Fruit fly (Drosophila melanogaster) whole organism, wandering third instar larva: ENCODE results near the gene PolrMT.

ENCODE experiments used
- Abd-B ChIP-seq: fragments of >200 bp; optimal IDR thresholded peaks from 2 replicates; lab custom pipeline; 2017; ENCODE audit warnings: missing biosample characterization, missing genetic modification characterization
- CG32264 ChIP-seq: fragments of 200-800 bp; sonication (Bioruptor generic); optimal IDR thresholded peaks from 2 replicates; lab custom pipeline; 2016; ENCODE audit warnings: missing biosample characterization, missing genetic modification characterization
- CG9705 ChIP-seq: fragments of 200-800 bp; sonication (Bioruptor generic); optimal IDR thresholded peaks from 2 replicates; lab custom pipeline; 2018; ENCODE audit warnings: missing biosample characterization, mild to moderate bottlenecking, missing genetic modification characterization
- Dfd ChIP-seq: fragments of >200 bp; optimal IDR thresholded peaks from 2 replicates; lab custom pipeline; 2017; ENCODE audit warnings: missing biosample characterization, missing genetic modification characterization
- Dif ChIP-seq: fragments of 200-275, 200-300 bp; sonication (Bioruptor generic); optimal IDR thresholded peaks from 2 replicates; lab custom pipeline; 2018; ENCODE audit warnings: missing biosample characterization, missing genetic modification characterization; ENCODE audit not compliant: partially characterized antibody
- GATAd ChIP-seq: sonication (Bioruptor generic); optimal IDR thresholded peaks from 2 replicates; lab custom pipeline; 2016; ENCODE audit warnings: missing biosample characterization, missing genetic modification characterization
- HLH106 ChIP-seq: fragments of 200-800 bp; optimal IDR thresholded peaks from 3 replicates; lab custom pipeline; 2019; ENCODE audit warnings: missing biosample characterization, mild to moderate bottlenecking, missing genetic modification characterization, moderate library complexity
- Hnf4 ChIP-seq: fragments of 200-800 bp; sonication (Bioruptor generic); optimal IDR thresholded peaks from 2 replicates; lab custom pipeline; 2016; ENCODE audit warnings: missing biosample characterization, mild to moderate bottlenecking, missing genetic modification characterization
- Hr78 ChIP-seq: fragments of >200 bp; optimal IDR thresholded peaks from 2 replicates; lab custom pipeline; 2017; ENCODE audit warnings: missing biosample characterization, missing genetic modification characterization
- Hr83 ChIP-seq: fragments of 200-300 bp; sonication (Bioruptor generic); optimal IDR thresholded peaks from 2 replicates; lab custom pipeline; 2016; ENCODE audit warnings: missing biosample characterization, mild to moderate bottlenecking, missing genetic modification characterization, moderate library complexity; ENCODE audit not compliant: poor library complexity, severe bottlenecking
- Jra ChIP-seq: sonication (Bioruptor generic); optimal IDR thresholded peaks from 2 replicates; lab custom pipeline; 2016; ENCODE audit warnings: missing biosample characterization, missing genetic modification characterization
- Myc ChIP-seq: fragments of >200 bp; optimal IDR thresholded peaks from 2 replicates; lab custom pipeline; 2017
- OdsH ChIP-seq: fragments of 200-800 bp; sonication (Bioruptor generic); optimal IDR thresholded peaks from 2 replicates; lab custom pipeline; 2016; ENCODE audit warnings: missing biosample characterization, mild to moderate bottlenecking, missing genetic modification characterization
- Rel ChIP-seq, 2 experiments: fragments of 200-800 bp; sonication (Bioruptor generic) in 1 of 2; optimal IDR thresholded peaks; 2 replicates in 1 of 2; 3 replicates in 1 of 2; lab custom pipeline; 2016 to 2019; ENCODE audit warnings: mild to moderate bottlenecking in 2 of 2, missing biosample characterization in 2 of 2, missing genetic modification characterization in 2 of 2, moderate library complexity in 1 of 2
- Sp1 ChIP-seq: fragments of 200-800 bp; sonication (Bioruptor generic); optimal IDR thresholded peaks from 3 replicates; lab custom pipeline; 2019; ENCODE audit warnings: missing biosample characterization, mild to moderate bottlenecking, missing genetic modification characterization, moderate library complexity
- Vsx2 ChIP-seq: fragments of 200-300, 225-300 bp; sonication (Bioruptor generic); optimal IDR thresholded peaks from 2 replicates; lab custom pipeline; 2018; ENCODE audit warnings: missing biosample characterization, missing genetic modification characterization; ENCODE audit not compliant: partially characterized antibody
- br ChIP-seq: fragments of 200-800 bp; sonication (Bioruptor generic); optimal IDR thresholded peaks from 2 replicates; lab custom pipeline; 2016; ENCODE audit warnings: missing biosample characterization, missing genetic modification characterization
- dl ChIP-seq, 2 experiments: fragments of 175-275, 200-275 bp in 1 of 2; fragments of 200-275 bp in 1 of 2; sonication (Bioruptor generic); optimal IDR thresholded peaks; lab custom pipeline; 2018; ENCODE audit warnings: mild to moderate bottlenecking in 2 of 2, missing biosample characterization in 2 of 2, missing genetic modification characterization in 2 of 2, moderate library complexity in 2 of 2; ENCODE audit not compliant: partially characterized antibody in 2 of 2, insufficient read depth in 1 of 2
- dmrt93B ChIP-seq: fragments of 200-800 bp; sonication (Bioruptor generic); optimal IDR thresholded peaks from 2 replicates; lab custom pipeline; 2018; ENCODE audit warnings: missing biosample characterization, mild to moderate bottlenecking, missing genetic modification characterization
- dsf ChIP-seq: sonication (Bioruptor generic); optimal IDR thresholded peaks from 2 replicates; lab custom pipeline; 2016; ENCODE audit warnings: missing biosample characterization, missing genetic modification characterization, borderline replicate concordance
- ey ChIP-seq: fragments of 200-800 bp; sonication (Bioruptor generic); optimal IDR thresholded peaks from 2 replicates; lab custom pipeline; 2016; ENCODE audit warnings: missing biosample characterization, missing genetic modification characterization
- foxo ChIP-seq, 2 experiments: fragments of 200-800 bp; sonication (Bioruptor generic); optimal IDR thresholded peaks; 2 replicates in 1 of 2; 3 replicates in 1 of 2; lab custom pipeline; 2016 to 2017; ENCODE audit warnings: missing biosample characterization in 2 of 2, missing genetic modification characterization in 2 of 2
- fru ChIP-seq: fragments of 200-800 bp; sonication (Bioruptor generic); optimal IDR thresholded peaks from 3 replicates; lab custom pipeline; 2016; ENCODE audit warnings: missing biosample characterization, mild to moderate bottlenecking, missing genetic modification characterization
- h ChIP-seq: fragments of 200-800 bp; sonication (Bioruptor generic); optimal IDR thresholded peaks from 3 replicates; lab custom pipeline; 2016; ENCODE audit warnings: missing biosample characterization, mild to moderate bottlenecking, missing genetic modification characterization
- jim ChIP-seq: fragments of 175-275, 200-325 bp; sonication (Bioruptor generic); optimal IDR thresholded peaks from 2 replicates; lab custom pipeline; 2016; ENCODE audit warnings: missing biosample characterization, mild to moderate bottlenecking, missing genetic modification characterization
- lola ChIP-seq: fragments of >200 bp; optimal IDR thresholded peaks from 2 replicates; lab custom pipeline; 2017; ENCODE audit warnings: missing biosample characterization, missing genetic modification characterization
- pan ChIP-seq: fragments of >200 bp; optimal IDR thresholded peaks from 2 replicates; lab custom pipeline; 2017
- psq ChIP-seq: fragments of 200-800 bp; sonication (Bioruptor generic); optimal IDR thresholded peaks from 3 replicates; lab custom pipeline; 2017; ENCODE audit warnings: missing biosample characterization, mild to moderate bottlenecking, missing genetic modification characterization, moderate library complexity
- rgr ChIP-seq: fragments of 200-800 bp; sonication (Bioruptor generic); optimal IDR thresholded peaks from 3 replicates; lab custom pipeline; 2016; ENCODE audit warnings: missing biosample characterization, mild to moderate bottlenecking, missing genetic modification characterization
- sage ChIP-seq: fragments of 200-800 bp; sonication (Bioruptor generic); optimal IDR thresholded peaks from 2 replicates; lab custom pipeline; 2016; ENCODE audit warnings: missing biosample characterization, mild to moderate bottlenecking, missing genetic modification characterization
- sv ChIP-seq: fragments of 200-800 bp; sonication (Bioruptor generic); optimal IDR thresholded peaks from 3 replicates; lab custom pipeline; 2016; ENCODE audit warnings: missing biosample characterization, missing genetic modification characterization
- tai ChIP-seq: sonication (Bioruptor generic); optimal IDR thresholded peaks from 2 replicates; lab custom pipeline; 2016; ENCODE audit warnings: missing biosample characterization, missing genetic modification characterization
- usp ChIP-seq: fragments of >200 bp; optimal IDR thresholded peaks from 2 replicates; lab custom pipeline; 2017; ENCODE audit warnings: missing biosample characterization, missing genetic modification characterization
- woc ChIP-seq: sonication (Bioruptor generic); optimal IDR thresholded peaks from 2 replicates; lab custom pipeline; 2016; ENCODE audit warnings: missing biosample characterization, mild to moderate bottlenecking, missing genetic modification characterization

PolrMT gene

DNA sequence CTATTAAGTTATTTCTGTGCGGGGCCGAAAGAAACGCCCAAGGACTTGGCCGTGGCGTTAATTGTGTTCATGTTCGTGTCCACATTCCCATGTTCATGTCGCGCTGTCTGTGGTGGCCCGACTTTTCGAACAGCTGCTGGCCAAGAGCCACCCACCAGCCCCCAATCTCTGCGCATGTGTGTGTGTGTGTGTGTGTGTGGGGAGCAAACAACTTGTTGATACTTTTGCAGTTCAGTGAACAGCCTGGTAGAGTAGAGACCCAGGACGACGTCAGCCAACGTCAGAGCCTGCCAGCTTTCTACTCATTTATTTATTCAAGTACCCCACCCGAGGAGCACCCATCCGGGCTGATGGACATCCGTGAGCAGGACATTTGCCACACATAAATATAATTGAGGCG is 28.8 kb upstream of the PolrMT start:
- no peak for TF ChIP-seq Hnf4 (GFP tag; lab: Kevin White, UChicago)
- no peak for TF ChIP-seq OdsH (GFP tag; lab: Kevin White, UChicago)
- no peak for TF ChIP-seq fru
- TF ChIP-seq sage (GFP tag; lab: Kevin White, UChicago): no peak
- no peak for TF ChIP-seq Rel (GFP tag; optimal IDR thresholded peaks at IDR 0.05; lab: Kevin White, UChicago)
- TF ChIP-seq Rel (tag; optimal IDR thresholded peaks at IDR 0.05; lab: Kevin White, UChicago): no peak
- TF ChIP-seq ey (GFP tag; lab: Kevin White, UChicago): no peak
- no peak for TF ChIP-seq usp (GFP tag; lab: Kevin White, UChicago)
- no peak for TF ChIP-seq Jra (GFP tag; lab: Kevin White, UChicago)
- no peak for TF ChIP-seq Dfd (GFP tag; lab: Kevin White, UChicago)
- TF ChIP-seq CG9705 (GFP tag; lab: Kevin White, UChicago): no peak
- TF ChIP-seq, all 38 proteins: peak for 0

DNA sequence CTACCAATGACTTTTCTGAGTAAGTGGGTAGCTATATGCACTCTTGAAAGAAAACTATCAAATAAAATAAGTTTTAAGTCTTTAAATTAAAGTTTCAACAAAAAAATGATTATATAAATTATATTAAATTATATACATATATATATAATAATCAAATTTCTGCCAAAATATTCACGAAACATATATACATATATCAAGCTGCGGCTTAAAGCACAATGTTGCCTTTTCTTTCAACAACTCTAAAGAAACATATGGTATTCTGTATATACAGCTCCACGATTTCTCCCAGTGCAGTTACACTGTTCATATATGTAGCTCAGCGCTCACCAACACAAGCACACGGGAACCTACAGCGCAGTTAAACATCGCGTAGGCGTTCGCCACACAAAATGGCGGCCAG is 27.3 kb upstream of the PolrMT start:
- TF ChIP-seq CG32264 (GFP tag; lab: Kevin White, UChicago): no peak
- no peak for TF ChIP-seq Dfd (GFP tag; lab: Kevin White, UChicago)
- TF ChIP-seq Vsx2: no peak
- TF ChIP-seq GATAd (GFP tag; lab: Kevin White, UChicago): no peak
- no peak for TF ChIP-seq Hnf4 (GFP tag; lab: Kevin White, UChicago)
- TF ChIP-seq HLH106: no peak
- TF ChIP-seq Hr83 (GFP tag; lab: Kevin White, UChicago): no peak
- no peak for TF ChIP-seq Dif (GFP tag; lab: Kevin White, UChicago)
- TF ChIP-seq pan (lab: Kevin White, UChicago): no peak
- TF ChIP-seq jim (GFP tag; lab: Kevin White, UChicago): no peak
- TF ChIP-seq Abd-B (GFP tag; lab: Kevin White, UChicago): no peak
- TF ChIP-seq CG9705 (GFP tag; lab: Kevin White, UChicago): no peak
- TF ChIP-seq usp (GFP tag; lab: Kevin White, UChicago): no peak
- TF ChIP-seq Myc (lab: Kevin White, UChicago): no peak
- TF ChIP-seq Hr78 (GFP tag; lab: Kevin White, UChicago): no peak
- no peak for TF ChIP-seq Rel (GFP tag; optimal IDR thresholded peaks at IDR 0.05; lab: Kevin White, UChicago)
- TF ChIP-seq Rel (tag; optimal IDR thresholded peaks at IDR 0.05; lab: Kevin White, UChicago): no peak
- no peak for TF ChIP-seq sv (GFP tag; lab: Kevin White, UChicago)
- TF ChIP-seq woc (GFP tag; lab: Kevin White, UChicago): no peak
- no peak for TF ChIP-seq tai (GFP tag; lab: Kevin White, UChicago)

- TF ChIP-seq dl (GFP tag; optimal IDR thresholded peaks at IDR 0.05; lab: Kevin White, UChicago; ENCODE audit: insufficient read depth in 1 of 2, partially characterized antibody in 2 of 2) (no peak), br (no peak), Jra (GFP tag; lab: Kevin White, UChicago) (no peak), Abd-B (GFP tag; lab: Kevin White, UChicago) (no peak), Vsx2 (no peak), dsf (GFP tag; lab: Kevin White, UChicago) (no peak), Rel (GFP tag; optimal IDR thresholded peaks at IDR 0.05; lab: Kevin White, UChicago) (no peak), Rel (tag; optimal IDR thresholded peaks at IDR 0.05; lab: Kevin White, UChicago) (no peak), usp (GFP tag; lab: Kevin White, UChicago) (no peak), fru (no peak), lola (GFP tag; lab: Kevin White, UChicago) (no peak), Myc (lab: Kevin White, UChicago) (no peak), OdsH (GFP tag; lab: Kevin White, UChicago) (no peak), GATAd (GFP tag; lab: Kevin White, UChicago) (no peak), tai (GFP tag; lab: Kevin White, UChicago) (no peak)
Measured at dm6 chr2L:1134011-1134743, 26.0 kb upstream of the PolrMT start, which contains the start of the genes Iris and CG4577. Gene Iris, minus strand, starts transcription at chr2L:1134098. Gene CG4577, plus strand, starts transcription at chr2L:1134693.

DNA sequence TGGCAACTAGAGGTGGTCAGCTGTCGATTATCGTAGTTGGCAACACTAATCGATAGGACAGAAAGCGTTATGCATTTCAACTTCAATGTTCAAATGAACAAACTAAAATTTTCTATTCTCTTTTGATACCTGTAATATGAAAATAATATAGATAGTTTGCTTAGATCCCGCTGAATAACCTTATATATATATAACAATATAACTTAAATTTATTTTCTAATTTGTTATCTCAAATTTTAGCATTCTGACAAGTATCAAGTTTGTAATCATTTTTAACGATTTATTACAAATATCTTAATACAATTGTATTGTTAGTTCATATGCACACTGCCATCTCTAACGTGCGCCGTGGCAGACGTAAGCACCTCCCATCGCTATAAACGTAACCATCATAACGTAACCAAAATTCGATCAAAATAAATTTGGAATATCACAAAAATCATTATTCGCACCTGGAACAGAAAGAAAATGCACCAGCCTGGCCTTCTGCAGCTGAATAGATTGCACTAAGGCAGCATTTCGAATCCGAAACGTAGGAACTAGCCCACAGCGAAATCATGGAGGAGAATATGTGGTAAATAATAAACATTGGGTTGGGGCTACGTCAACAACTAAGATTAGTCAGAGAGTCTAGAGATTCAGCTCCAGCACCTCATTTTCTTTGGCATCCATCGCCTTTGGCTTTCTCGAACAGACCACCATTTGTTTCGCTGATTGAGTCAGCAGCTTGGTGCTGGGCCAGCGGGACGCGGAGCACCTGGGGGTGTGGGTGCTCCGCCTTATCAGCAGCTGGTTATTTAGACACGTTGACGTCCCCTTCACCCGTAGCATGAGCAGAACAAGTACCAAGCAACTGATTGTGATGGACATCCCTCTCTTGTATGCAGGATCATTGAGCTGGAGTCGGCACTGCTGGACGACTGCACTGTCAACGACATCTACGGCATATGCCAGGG is 21.0 kb upstream of the PolrMT start, which contains the start of the genes Pino and TBC1D23:
TSS of gene Pino (minus strand) at position 22 of the 956 bp plus-strand sequence.
TSS of gene TBC1D23 (plus strand) at position 385 of the 956 bp plus-strand sequence.
- TF ChIP-seq OdsH (GFP tag; lab: Kevin White, UChicago): peak; percentile 26
- TF ChIP-seq foxo (GFP tag; optimal IDR thresholded peaks at IDR 0.05; lab: Kevin White, UChicago): peak in 1 of 2 experiments; percentile 80
- peak; percentile 70 for TF ChIP-seq Sp1 (GFP tag; lab: Kevin White, UChicago)
- peak; percentile 57 for TF ChIP-seq CG9705 (GFP tag; lab: Kevin White, UChicago)
- TF ChIP-seq psq (GFP tag; lab: Kevin White, UChicago): peak; percentile 48
- TF ChIP-seq Abd-B (GFP tag; lab: Kevin White, UChicago): no peak
- peak; percentile 57 for TF ChIP-seq Myc (lab: Kevin White, UChicago)
- peak; percentile 56 for TF ChIP-seq dmrt93B (GFP tag; lab: Kevin White, UChicago)
- TF ChIP-seq GATAd (GFP tag; lab: Kevin White, UChicago): no peak
- TF ChIP-seq tai (GFP tag; lab: Kevin White, UChicago): no peak
- peak; percentile 60 for TF ChIP-seq woc (GFP tag; lab: Kevin White, UChicago)
- TF ChIP-seq Hr83 (GFP tag; lab: Kevin White, UChicago): peak; percentile 38
- TF ChIP-seq Vsx2: no peak
- TF ChIP-seq HLH106: peak; percentile 84
- peak; percentile 1 for TF ChIP-seq Jra (GFP tag; lab: Kevin White, UChicago)
- peak; percentile 50 for TF ChIP-seq br
- TF ChIP-seq ey (GFP tag; lab: Kevin White, UChicago): peak; percentile 53
- peak; percentile 57 for TF ChIP-seq fru
- peak; percentile 58 for TF ChIP-seq sv (GFP tag; lab: Kevin White, UChicago)
- peak; percentile 52 for TF ChIP-seq h (GFP tag; lab: Kevin White, UChicago)
- no peak for TF ChIP-seq Hnf4 (GFP tag; lab: Kevin White, UChicago)
- peak; percentile 76 for TF ChIP-seq rgr (GFP tag; lab: Kevin White, UChicago)
- no peak for TF ChIP-seq sage (GFP tag; lab: Kevin White, UChicago)
